Worm (Caenorhabditis elegans): ENCODE measurements around the gene klp-20.

The klp-20 gene

DNA sequence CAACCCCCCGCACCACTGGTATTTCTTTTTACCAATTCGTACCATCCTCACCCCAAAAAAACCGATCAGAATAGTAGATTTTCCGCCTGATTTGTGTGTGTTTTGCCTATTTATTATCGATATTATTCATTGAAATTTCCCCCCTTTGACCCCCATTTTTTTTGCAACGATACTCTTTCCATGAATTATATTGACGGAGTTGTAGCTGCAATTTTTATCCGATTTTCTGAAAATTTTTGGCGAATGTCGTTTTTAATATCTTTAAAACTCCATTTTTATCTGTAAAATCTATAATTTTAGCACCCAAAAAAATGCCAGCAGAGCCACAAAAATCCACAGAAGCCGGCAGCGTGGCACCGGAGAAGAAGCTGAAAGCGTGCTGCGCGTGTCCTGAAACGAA is 19.1 kb upstream of the klp-20 start, which contains the start of gene cox-17:
Gene cox-17 (plus strand): TSS at position 301 of the 400 bp plus-strand sequence.
- TF ChIP-seq unc-62 (GFP tag; optimal IDR thresholded peaks at IDR 0.05): no peak

ce11 chrIII:191803-192202 is 18.0 kb upstream of the klp-20 start, which contains the start of gene sec-20:
Gene sec-20, plus strand, starts transcription at chrIII:192103.
- no peak for TF ChIP-seq unc-62 (GFP tag; optimal IDR thresholded peaks at IDR 0.05)

DNA sequence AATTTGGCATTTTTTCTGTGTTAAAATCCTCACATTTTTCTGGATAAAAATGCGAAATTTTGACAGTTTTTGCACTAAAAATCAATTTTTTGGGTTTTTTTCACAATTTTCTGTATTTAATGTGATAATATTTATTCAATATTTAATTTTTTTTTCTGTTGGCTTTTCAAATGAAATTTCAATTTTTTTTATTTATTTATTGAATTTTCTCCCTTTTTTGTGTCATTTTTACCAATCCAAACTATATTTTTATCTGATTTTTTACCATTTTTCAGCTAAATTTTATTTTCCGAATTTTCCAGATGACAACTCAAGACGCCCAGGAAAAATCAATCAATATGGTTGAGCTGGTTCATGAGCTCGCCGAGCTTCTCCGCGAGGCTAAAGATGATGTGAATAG is 15.6 kb upstream of the klp-20 start, which contains the start of gene F40G9.17:
Gene F40G9.17 (plus strand): TSS at position 301 of the 400 bp plus-strand sequence.
- TF ChIP-seq unc-62 (GFP tag; optimal IDR thresholded peaks at IDR 0.05): no peak

DNA sequence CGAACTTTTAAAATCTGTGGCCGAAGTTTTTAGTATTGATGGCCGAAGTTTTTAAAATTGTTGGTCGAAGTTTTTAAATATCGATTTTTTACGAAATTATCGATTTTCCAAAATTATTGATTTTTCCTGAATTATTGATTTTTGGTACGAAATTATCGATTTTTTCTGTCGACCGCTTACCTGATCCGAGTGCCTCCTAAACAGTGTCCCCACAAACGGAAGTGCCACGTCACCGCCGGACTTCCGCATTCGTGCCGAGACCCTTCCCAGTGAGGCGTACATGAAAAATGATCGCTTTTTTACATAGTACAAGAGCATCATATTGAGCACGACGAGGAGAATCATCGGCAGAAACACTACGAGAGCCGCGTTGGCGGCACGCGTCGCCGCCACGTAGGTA is 5.8 kb upstream of the klp-20 start:
- no peak for TF ChIP-seq unc-62 (GFP tag; optimal IDR thresholded peaks at IDR 0.05)

ce11 chrIII:207023-207422 is 2.8 kb upstream of the klp-20 start, which contains the start of gene W10C4.1:
Gene W10C4.1, minus strand, starts transcription at chrIII:207123.
- TF ChIP-seq unc-62 (GFP tag; optimal IDR thresholded peaks at IDR 0.05): no peak

ce11 chrIII:208793-209694 is 748 bp upstream of the klp-20 start:
- no peak for TF ChIP-seq unc-62 (GFP tag; optimal IDR thresholded peaks at IDR 0.05)

DNA sequence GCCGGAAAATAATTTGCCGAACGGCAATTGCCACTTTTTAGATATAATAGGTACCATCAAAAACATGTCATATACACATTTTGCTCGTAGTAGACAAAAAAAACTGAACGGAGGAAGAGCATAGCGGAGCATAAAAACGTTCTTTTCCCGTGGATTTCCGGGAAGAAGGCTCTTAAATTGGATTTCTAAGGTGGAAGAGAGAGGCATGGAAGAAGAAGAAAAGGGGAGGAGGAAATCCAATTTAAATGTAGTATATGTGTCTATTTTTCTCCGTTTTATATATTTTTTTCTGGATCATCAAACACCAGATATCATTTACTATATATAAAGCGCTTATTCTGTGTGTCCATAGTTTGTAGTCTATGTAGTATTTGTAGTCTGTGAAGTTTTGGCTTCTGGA is 1.6 kb downstream of the klp-20 start:
- TF ChIP-seq unc-62 (GFP tag; optimal IDR thresholded peaks at IDR 0.05): no peak

ce11 chrIII:220368-220767 is 10.6 kb downstream of the klp-20 start:
- no peak for TF ChIP-seq unc-62 (GFP tag; optimal IDR thresholded peaks at IDR 0.05)

DNA sequence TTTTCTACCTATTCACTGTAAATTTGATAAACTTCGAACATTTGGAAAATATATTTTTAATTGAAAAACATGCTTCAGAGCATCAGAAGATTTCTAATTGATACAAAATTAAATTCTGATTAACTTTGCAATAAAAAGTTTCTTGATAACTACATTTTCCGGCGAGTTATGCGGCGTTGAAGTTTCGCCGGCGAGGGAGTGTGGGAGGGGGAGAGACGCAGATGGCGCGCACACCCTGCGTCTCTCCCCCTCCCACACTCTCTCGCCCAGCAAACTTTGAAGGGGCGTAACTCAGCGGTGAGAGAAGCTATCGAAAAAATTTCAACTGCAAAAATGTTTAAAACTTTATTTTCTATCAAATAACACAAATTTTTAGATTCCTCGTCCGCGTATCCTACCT is 12.7 kb downstream of the klp-20 start:
- TF ChIP-seq unc-62 (GFP tag; optimal IDR thresholded peaks at IDR 0.05): no peak

ce11 chrIII:227033-227432 is 17.2 kb downstream of the klp-20 start:
- TF ChIP-seq unc-62 (GFP tag; optimal IDR thresholded peaks at IDR 0.05): no peak

DNA sequence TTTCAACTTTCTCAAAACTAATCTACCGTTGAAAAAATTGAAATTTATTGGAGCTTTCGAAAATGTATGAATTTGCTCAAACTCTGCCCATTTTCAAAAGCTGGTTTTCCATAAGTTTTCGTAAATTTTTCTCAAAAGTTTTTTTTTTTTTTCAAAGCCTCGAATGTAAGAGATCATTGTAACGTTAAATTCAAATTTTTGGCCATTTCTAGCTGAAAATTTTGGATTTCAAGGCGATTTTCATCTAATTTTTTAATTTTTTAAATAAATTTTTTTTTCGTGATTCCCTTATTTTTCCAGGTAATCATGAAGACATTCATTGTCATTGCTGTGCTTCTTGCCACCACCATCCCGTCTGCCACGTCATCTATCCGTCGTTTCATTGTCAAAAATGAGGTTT is 20.3 kb downstream of the klp-20 start, which contains the start of gene hpo-38:
Gene hpo-38 (plus strand): TSS at position 301 of the 400 bp plus-strand sequence.
- no peak for TF ChIP-seq unc-62 (GFP tag; optimal IDR thresholded peaks at IDR 0.05)

- TF ChIP-seq unc-62 (GFP tag; optimal IDR thresholded peaks at IDR 0.05): no peak
Measured at ce11 chrIII:235115-235514, 25.3 kb downstream of the klp-20 start.

- no peak for TF ChIP-seq unc-62 (GFP tag; optimal IDR thresholded peaks at IDR 0.05)
Measured at ce11 chrIII:235544-235943, 25.8 kb downstream of the klp-20 start, which contains the start of gene hpo-29. Gene hpo-29, plus strand, starts transcription at chrIII:235844.

- TF ChIP-seq unc-62 (GFP tag; optimal IDR thresholded peaks at IDR 0.05): no peak
Measured at ce11 chrIII:251410-251809, 41.6 kb downstream of the klp-20 start.

ce11 chrIII:254235-254634 is 44.4 kb downstream of the klp-20 start, which contains the start of gene Y50D7A.3:
Gene Y50D7A.3, plus strand, starts transcription at chrIII:254535.
- no peak for TF ChIP-seq unc-62 (GFP tag; optimal IDR thresholded peaks at IDR 0.05)

DNA sequence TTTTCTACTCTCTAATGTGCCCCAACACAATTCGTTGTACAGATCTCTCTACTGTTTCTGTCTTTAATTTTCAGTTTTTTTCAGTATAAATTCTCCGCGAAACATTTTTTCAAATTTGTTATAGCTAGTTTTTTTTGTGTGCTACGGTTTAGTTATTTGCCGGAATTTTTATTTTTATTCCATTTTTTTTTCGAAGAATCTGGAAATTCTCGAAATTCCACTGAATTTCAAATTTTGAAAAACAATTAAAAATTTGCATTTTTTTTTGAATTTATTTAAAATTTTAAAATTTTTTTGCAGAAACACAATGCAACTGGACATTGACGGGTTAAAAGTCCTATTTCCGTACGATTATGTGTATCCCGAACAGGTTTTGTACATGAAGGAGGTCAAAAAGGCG is 55.0 kb downstream of the klp-20 start, which contains the start of gene xpd-1:
Gene xpd-1 (plus strand): TSS at position 301 of the 400 bp plus-strand sequence.
- no peak for TF ChIP-seq unc-62 (GFP tag; optimal IDR thresholded peaks at IDR 0.05)

Data from whole organism, dauer.